Worm (Caenorhabditis elegans): ENCODE data around the gene C35B1.2.

ce11 chrIV:4082599-4082998 is 3.4 kb upstream of the C35B1.2 start:
- no peak for TF ChIP-seq ztf-11 (tag; optimal IDR thresholded peaks at IDR 0.05)
- TF ChIP-seq mls-2 (tag; optimal IDR thresholded peaks at IDR 0.05): no peak
- no peak for TF ChIP-seq nhr-2 (tag; optimal IDR thresholded peaks at IDR 0.05)
- TF ChIP-seq lin-13 (tag; optimal IDR thresholded peaks at IDR 0.05): no peak
- no peak for TF ChIP-seq lin-32 (GFP tag; optimal IDR thresholded peaks at IDR 0.05)
- TF ChIP-seq nhr-28 (tag; optimal IDR thresholded peaks at IDR 0.05): no peak
- no peak for TF ChIP-seq snpc-4 (tag; optimal IDR thresholded peaks at IDR 0.05)
